Fruit fly (Drosophila melanogaster) whole organism, wandering third instar larva: Measurements from ENCODE around the gene CG46460.

Experiments
- Rel ChIP-seq, 2 experiments: fragments of 200-800 bp; sonication (Bioruptor generic) in 1 of 2; optimal IDR thresholded peaks; 2 replicates in 1 of 2; 3 replicates in 1 of 2; lab custom pipeline; 2016 to 2019; ENCODE audit warnings: mild to moderate bottlenecking in 2 of 2, missing biosample characterization in 2 of 2, missing genetic modification characterization in 2 of 2, moderate library complexity in 1 of 2
- Vsx2 ChIP-seq: fragments of 200-300, 225-300 bp; sonication (Bioruptor generic); optimal IDR thresholded peaks from 2 replicates; lab custom pipeline; 2018; ENCODE audit warnings: missing biosample characterization, missing genetic modification characterization; ENCODE audit not compliant: partially characterized antibody
- brk ChIP-seq: fragments of 200-800 bp; sonication (Bioruptor generic); optimal IDR thresholded peaks from 2 replicates; lab custom pipeline; 2016; ENCODE audit warnings: missing biosample characterization, mild to moderate bottlenecking, missing genetic modification characterization
- dl ChIP-seq, 2 experiments: fragments of 175-275, 200-275 bp in 1 of 2; fragments of 200-275 bp in 1 of 2; sonication (Bioruptor generic); optimal IDR thresholded peaks; lab custom pipeline; 2018; ENCODE audit warnings: mild to moderate bottlenecking in 2 of 2, missing biosample characterization in 2 of 2, missing genetic modification characterization in 2 of 2, moderate library complexity in 2 of 2; ENCODE audit not compliant: partially characterized antibody in 2 of 2, insufficient read depth in 1 of 2
- dmrt93B ChIP-seq: fragments of 200-800 bp; sonication (Bioruptor generic); optimal IDR thresholded peaks from 2 replicates; lab custom pipeline; 2018; ENCODE audit warnings: missing biosample characterization, mild to moderate bottlenecking, missing genetic modification characterization
- pan ChIP-seq: fragments of >200 bp; optimal IDR thresholded peaks from 2 replicates; lab custom pipeline; 2017
- psq ChIP-seq: fragments of 200-800 bp; sonication (Bioruptor generic); optimal IDR thresholded peaks from 3 replicates; lab custom pipeline; 2017; ENCODE audit warnings: missing biosample characterization, mild to moderate bottlenecking, missing genetic modification characterization, moderate library complexity

dm6 chr3L:4264963-4265362 lies 37.9 kb upstream of the CG46460 start:
- TF ChIP-seq pan (lab: Kevin White, UChicago) (no peak), dmrt93B (GFP tag; lab: Kevin White, UChicago) (no peak), Vsx2 (no peak), psq (GFP tag; lab: Kevin White, UChicago) (no peak), Rel (GFP tag; optimal IDR thresholded peaks at IDR 0.05; lab: Kevin White, UChicago) (no peak), Rel (tag; optimal IDR thresholded peaks at IDR 0.05; lab: Kevin White, UChicago) (no peak), brk (no peak), dl (GFP tag; optimal IDR thresholded peaks at IDR 0.05; lab: Kevin White, UChicago; ENCODE audit: insufficient read depth in 1 of 2, partially characterized antibody in 2 of 2) (no peak)
